Fruit fly (Drosophila melanogaster): ENCODE measurements around the gene Or67b.

DNA sequence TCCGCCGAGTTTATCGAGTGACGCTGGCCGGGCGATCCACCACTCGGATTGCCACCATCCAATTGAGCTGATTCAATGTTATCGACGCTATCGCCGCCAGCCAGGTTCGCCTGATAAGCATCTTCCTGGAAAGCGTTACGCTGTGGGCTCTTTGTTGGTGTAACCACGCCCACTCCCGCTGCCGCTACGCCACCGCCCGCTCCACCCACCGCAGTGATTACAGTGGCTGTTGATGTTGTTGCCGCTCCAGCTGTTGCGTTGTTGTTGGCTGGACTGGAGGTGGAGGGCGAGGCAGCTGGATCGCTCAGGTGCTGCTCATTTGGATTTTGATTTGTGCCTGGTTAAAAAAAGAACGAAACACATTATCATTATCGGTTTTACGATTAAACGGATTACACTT, 42.4 kb upstream of the Or67b start:
- no peak for TF ChIP-seq CG4496 (GFP tag; IDR thresholded peaks at IDR 0.05)
- no peak for TF ChIP-seq Pif1B (GFP tag; optimal IDR thresholded peaks at IDR 0.05)
- no peak for TF ChIP-seq fd96Ca (GFP tag; IDR thresholded peaks at IDR 0.05)
- no peak for TF ChIP-seq CG8159 (tag; optimal IDR thresholded peaks at IDR 0.05)
- no peak for TF ChIP-seq EcR (GFP tag; optimal IDR thresholded peaks at IDR 0.05)
- no peak for TF ChIP-seq D1 (tag; optimal IDR thresholded peaks at IDR 0.05)
- TF ChIP-seq rn (GFP tag; IDR thresholded peaks at IDR 0.05) = no peak
- no peak for TF ChIP-seq CG9948 (tag; optimal IDR thresholded peaks at IDR 0.05)
- TF ChIP-seq CG12605 (GFP tag; IDR thresholded peaks at IDR 0.05) = no peak
- TF ChIP-seq CG8301 (tag; optimal IDR thresholded peaks at IDR 0.05) = no peak
- no peak for TF ChIP-seq CG10348 (GFP tag; IDR thresholded peaks at IDR 0.05)
- no peak for TF ChIP-seq CG14655 (GFP tag; optimal IDR thresholded peaks at IDR 0.05)
- no peak for TF ChIP-seq CG17806 (tag; optimal IDR thresholded peaks at IDR 0.05)
- TF ChIP-seq CG34367 (tag; optimal IDR thresholded peaks at IDR 0.05) = no peak
